Worm (Caenorhabditis elegans): ENCODE results near the gene lsd-1.

DNA sequence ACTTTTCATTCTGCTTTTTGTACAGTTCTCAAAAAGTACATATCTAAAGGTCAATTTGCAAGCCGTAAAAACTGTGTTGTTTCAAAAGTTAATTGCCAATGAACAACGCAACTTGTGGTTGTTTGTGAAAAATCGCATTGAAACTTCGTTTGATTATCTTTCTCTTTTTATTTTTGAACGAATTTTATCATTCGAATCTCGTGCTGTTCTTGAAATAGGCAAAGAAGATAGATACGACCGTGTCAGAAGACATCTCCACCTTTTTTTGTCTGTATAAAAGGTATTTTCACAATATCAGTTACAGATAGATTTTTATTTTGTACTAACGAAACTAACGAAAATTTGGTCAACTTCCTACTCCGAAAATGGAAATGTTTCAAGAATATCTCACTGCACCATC, 45.8 kb downstream of the lsd-1 start, which contains the start of gene C49F5.7:
- no peak for TF ChIP-seq nhr-237 (tag; optimal IDR thresholded peaks at IDR 0.05)
- no peak for TF ChIP-seq nhr-25 (tag; optimal IDR thresholded peaks at IDR 0.05)
- TF ChIP-seq unc-55 (GFP tag; optimal IDR thresholded peaks at IDR 0.05) = no peak

Data from whole organism, L2 larva.